Fruit fly (Drosophila melanogaster) whole organism, prepupa: ENCODE data around the gene CG3652.

ENCODE experiments used
- Blimp-1 ChIP-seq: fragments of 200-800 bp; sonication (Bioruptor generic); optimal IDR thresholded peaks from 3 replicates; lab custom pipeline; 2017; ENCODE audit warnings: missing biosample characterization, missing genetic modification characterization, mild to moderate bottlenecking, moderate library complexity, missing genetic modification reagents
- CG10631 ChIP-seq: fragments of 200-800 bp; sonication (Bioruptor generic); optimal IDR thresholded peaks from 2 replicates; lab custom pipeline; 2016; ENCODE audit warnings: missing biosample characterization, missing genetic modification characterization
- CG10669 ChIP-seq: fragments of 200-800 bp; sonication (Bioruptor generic); optimal IDR thresholded peaks from 3 replicates; lab custom pipeline; 2018; ENCODE audit warnings: missing biosample characterization, mild to moderate bottlenecking, missing genetic modification characterization, moderate library complexity
- CG11762 ChIP-seq: fragments of 200-800 bp; sonication (Bioruptor generic); optimal IDR thresholded peaks from 3 replicates; lab custom pipeline; 2016; ENCODE audit warnings: missing biosample characterization, missing genetic modification characterization; ENCODE audit not compliant: insufficient read depth
- CG11902 ChIP-seq: fragments of 200-800 bp; sonication (Bioruptor generic); optimal IDR thresholded peaks from 3 replicates; lab custom pipeline; 2016; ENCODE audit warnings: missing biosample characterization, missing genetic modification characterization
- CG1621 ChIP-seq: fragments of 200-800 bp; sonication (Bioruptor generic); optimal IDR thresholded peaks from 3 replicates; lab custom pipeline; 2018; ENCODE audit warnings: missing biosample characterization, mild to moderate bottlenecking, missing genetic modification characterization
- CG16779 ChIP-seq: fragments of 200-800 bp; sonication (Bioruptor generic); optimal IDR thresholded peaks from 3 replicates; lab custom pipeline; 2017; ENCODE audit warnings: missing biosample characterization, mild to moderate bottlenecking, missing genetic modification characterization
- CG3032 ChIP-seq: fragments of 200-800 bp; optimal IDR thresholded peaks from 2 replicates; lab custom pipeline; 2019; ENCODE audit warnings: missing biosample characterization, mild to moderate bottlenecking, missing genetic modification characterization, moderate library complexity
- CG31627 ChIP-seq: fragments of 200-800 bp; sonication (Bioruptor generic); optimal IDR thresholded peaks from 3 replicates; lab custom pipeline; 2016; ENCODE audit warnings: missing biosample characterization, missing genetic modification characterization
- CG32006 ChIP-seq: fragments of 200-800 bp; sonication (Bioruptor generic); optimal IDR thresholded peaks from 3 replicates; lab custom pipeline; 2017; ENCODE audit warnings: missing biosample characterization, mild to moderate bottlenecking, missing genetic modification characterization
- CG34406 ChIP-seq: fragments of 200-800 bp; sonication (Bioruptor generic); optimal IDR thresholded peaks from 3 replicates; lab custom pipeline; 2016; ENCODE audit warnings: missing biosample characterization, missing genetic modification characterization
- CG3919 ChIP-seq: fragments of 200-800 bp; sonication (Bioruptor generic); optimal IDR thresholded peaks from 3 replicates; lab custom pipeline; 2016; ENCODE audit warnings: missing biosample characterization, missing genetic modification characterization
- CG4318 ChIP-seq: fragments of 200-800 bp; sonication (Bioruptor generic); optimal IDR thresholded peaks from 3 replicates; lab custom pipeline; 2017; ENCODE audit warnings: missing biosample characterization, mild to moderate bottlenecking, missing genetic modification characterization
- CG6163 ChIP-seq: fragments of 200-800 bp; sonication (Bioruptor generic); IDR thresholded peaks from 3 replicates; pipeline ENCODE4 v1.3.6; 2022; ENCODE audit warnings: missing biosample characterization, missing genetic modification characterization
- CG6276 ChIP-seq: fragments of 200-800 bp; sonication (Bioruptor generic); optimal IDR thresholded peaks from 2 replicates; lab custom pipeline; 2017; ENCODE audit warnings: missing biosample characterization, mild to moderate bottlenecking, missing genetic modification characterization
- CG6792 ChIP-seq: fragments of 200-800 bp; sonication (Bioruptor generic); optimal IDR thresholded peaks from 3 replicates; lab custom pipeline; 2016; ENCODE audit warnings: missing biosample characterization, missing genetic modification characterization
- CG6854 ChIP-seq: fragments of 200-800 bp; sonication (Bioruptor generic); optimal IDR thresholded peaks from 2 replicates; lab custom pipeline; 2017; ENCODE audit warnings: missing biosample characterization, mild to moderate bottlenecking, missing genetic modification characterization
- CG7368 ChIP-seq: fragments of 200-800 bp; sonication (Bioruptor generic); optimal IDR thresholded peaks from 3 replicates; lab custom pipeline; 2016; ENCODE audit warnings: missing biosample characterization, missing genetic modification characterization
- CG8319 ChIP-seq: fragments of 200-800 bp; sonication (Bioruptor generic); optimal IDR thresholded peaks from 3 replicates; lab custom pipeline; 2016; ENCODE audit warnings: missing biosample characterization, missing genetic modification characterization
- CG8632 ChIP-seq: fragments of 200-800 bp; sonication (Bioruptor generic); optimal IDR thresholded peaks from 3 replicates; lab custom pipeline; 2016; ENCODE audit warnings: missing biosample characterization, missing genetic modification characterization
- Eip78C ChIP-seq: fragments of 200-800 bp; sonication (Bioruptor generic); peaks from one replicate; lab custom pipeline; 2016; ENCODE audit warnings: missing biosample characterization, missing genetic modification characterization
- Eip93F ChIP-seq: fragments of 200-800 bp; sonication (Bioruptor generic); optimal IDR thresholded peaks from 2 replicates; lab custom pipeline; 2016; ENCODE audit warnings: missing biosample characterization, mild to moderate bottlenecking, missing genetic modification characterization
- Ets21C ChIP-seq: fragments of 200-800 bp; sonication (Bioruptor generic); optimal IDR thresholded peaks from 3 replicates; lab custom pipeline; 2016; ENCODE audit warnings: missing biosample characterization, missing genetic modification characterization
- Hr38 ChIP-seq: sonication (Bioruptor generic); optimal IDR thresholded peaks from 2 replicates; lab custom pipeline; 2016; ENCODE audit warnings: missing biosample characterization, missing genetic modification characterization
- Hr39 ChIP-seq: fragments of 200-800 bp; sonication (Bioruptor generic); optimal IDR thresholded peaks from 2 replicates; lab custom pipeline; 2016; ENCODE audit warnings: missing biosample characterization, missing genetic modification characterization
- Lpt ChIP-seq: fragments of 200-800 bp; sonication (Bioruptor generic); optimal IDR thresholded peaks from 3 replicates; lab custom pipeline; 2016; ENCODE audit warnings: missing biosample characterization, missing genetic modification characterization
- Met ChIP-seq: fragments of 200-800 bp; sonication (Bioruptor generic); optimal IDR thresholded peaks from 3 replicates; lab custom pipeline; 2016; ENCODE audit warnings: missing biosample characterization, missing genetic modification characterization
- OdsH ChIP-seq: fragments of 200-800 bp; sonication (Bioruptor generic); optimal IDR thresholded peaks from 3 replicates; lab custom pipeline; 2016; ENCODE audit warnings: missing biosample characterization, missing genetic modification characterization
- Smox ChIP-seq: fragments of 200-800 bp; sonication (Bioruptor generic); optimal IDR thresholded peaks from 3 replicates; lab custom pipeline; 2016; ENCODE audit warnings: missing biosample characterization, missing genetic modification characterization
- Sox102F ChIP-seq: fragments of 200-800 bp; sonication (Bioruptor generic); optimal IDR thresholded peaks from 2 replicates; lab custom pipeline; 2016; ENCODE audit warnings: missing biosample characterization, mild to moderate bottlenecking, missing genetic modification characterization
- Sox14 ChIP-seq: fragments of 200-800 bp; sonication (Bioruptor generic); optimal IDR thresholded peaks from 3 replicates; lab custom pipeline; 2016; ENCODE audit warnings: missing biosample characterization, missing genetic modification characterization
- Sox15 ChIP-seq: fragments of 200-800 bp; sonication (Bioruptor generic); optimal IDR thresholded peaks from 3 replicates; lab custom pipeline; 2016; ENCODE audit warnings: missing biosample characterization, missing genetic modification characterization
- acj6 ChIP-seq: fragments of 200-800 bp; sonication (Bioruptor generic); optimal IDR thresholded peaks from 3 replicates; lab custom pipeline; 2016; ENCODE audit warnings: missing biosample characterization, missing genetic modification characterization
- cyc ChIP-seq: fragments of 200-800 bp; sonication (Bioruptor generic); optimal IDR thresholded peaks from 3 replicates; lab custom pipeline; 2016; ENCODE audit warnings: missing biosample characterization, missing genetic modification characterization
- dac ChIP-seq: fragments of 200-800 bp; sonication (Bioruptor generic); optimal IDR thresholded peaks from 2 replicates; lab custom pipeline; 2017; ENCODE audit warnings: missing biosample characterization, mild to moderate bottlenecking, missing genetic modification characterization
- dsx ChIP-seq: fragments of 200-800 bp; optimal IDR thresholded peaks from 3 replicates; lab custom pipeline; 2019; ENCODE audit warnings: missing biosample characterization, mild to moderate bottlenecking, missing genetic modification characterization, moderate library complexity; ENCODE audit not compliant: poor library complexity, severe bottlenecking
- esn ChIP-seq: fragments of 200-800 bp; sonication (Bioruptor generic); optimal IDR thresholded peaks from 2 replicates; lab custom pipeline; 2016; ENCODE audit warnings: missing biosample characterization, mild to moderate bottlenecking, missing genetic modification characterization, moderate library complexity
- fkh ChIP-seq: fragments of 200-800 bp; sonication (Bioruptor generic); optimal IDR thresholded peaks from 3 replicates; lab custom pipeline; 2017; ENCODE audit warnings: missing biosample characterization, mild to moderate bottlenecking, missing genetic modification characterization, moderate library complexity
- lz ChIP-seq: fragments of 200-800 bp; sonication (Bioruptor generic); optimal IDR thresholded peaks from 3 replicates; lab custom pipeline; 2016; ENCODE audit warnings: missing biosample characterization, missing genetic modification characterization
- net ChIP-seq: fragments of 200-800 bp; sonication (Bioruptor generic); optimal IDR thresholded peaks from 3 replicates; lab custom pipeline; 2016; ENCODE audit warnings: missing biosample characterization, missing genetic modification characterization
- pdm3 ChIP-seq: fragments of 200-800 bp; sonication (Bioruptor generic); optimal IDR thresholded peaks from 3 replicates; lab custom pipeline; 2016; ENCODE audit warnings: missing biosample characterization, missing genetic modification characterization
- salr ChIP-seq, 2 experiments: fragments of 200-800 bp; sonication (Bioruptor generic); optimal IDR thresholded peaks; 3 replicates each; lab custom pipeline; 2016 to 2018; ENCODE audit warnings: missing biosample characterization in 2 of 2, missing genetic modification characterization in 2 of 2, mild to moderate bottlenecking in 1 of 2
- spab ChIP-seq: fragments of 200-800 bp; sonication (Bioruptor generic); optimal IDR thresholded peaks from 2 replicates; lab custom pipeline; 2017; ENCODE audit warnings: missing biosample characterization, mild to moderate bottlenecking, missing genetic modification characterization, missing genetic modification reagents
- ss ChIP-seq, 2 experiments: fragments of 200-800 bp; sonication (Bioruptor generic); optimal IDR thresholded peaks; 2 replicates in 1 of 2; 3 replicates in 1 of 2; lab custom pipeline; 2017 to 2018; ENCODE audit warnings: mild to moderate bottlenecking in 2 of 2, missing biosample characterization in 2 of 2, missing genetic modification characterization in 2 of 2, moderate library complexity in 1 of 2
- svp ChIP-seq: fragments of 200-800 bp; sonication (Bioruptor generic); peaks from one replicate; lab custom pipeline; 2016; ENCODE audit warnings: missing biosample characterization, missing genetic modification characterization

CG3652 gene

dm6 chr2L:4422154-4422553, 28.5 kb upstream of the CG3652 start:
- TF ChIP-seq CG32006 (GFP tag; lab: Kevin White, UChicago): no peak
- no peak for TF ChIP-seq fkh
- TF ChIP-seq Smox (GFP tag; lab: Kevin White, UChicago): no peak
- no peak for TF ChIP-seq pdm3
- no peak for TF ChIP-seq CG7368 (GFP tag; lab: Kevin White, UChicago)
- TF ChIP-seq esn (GFP tag; lab: Kevin White, UChicago): no peak
- TF ChIP-seq, all 60 proteins: peak for 0

- no peak for TF ChIP-seq Blimp-1 (GFP tag; lab: Kevin White, UChicago)
- TF ChIP-seq Hr39 (GFP tag; lab: Kevin White, UChicago): no peak
- TF ChIP-seq CG11762 (GFP tag; lab: Kevin White, UChicago): no peak
- TF ChIP-seq svp (GFP tag; lab: Kevin White, UChicago): no peak
Observed at dm6 chr2L:4418819-4419218, 25.1 kb upstream of the CG3652 start.

dm6 chr2L:4417982-4418381, 24.3 kb upstream of the CG3652 start:
- TF ChIP-seq dac: no peak
- no peak for TF ChIP-seq CG8632
- TF ChIP-seq CG16779 (tag; lab: Kevin White, UChicago): no peak
- no peak for TF ChIP-seq ss (GFP tag; optimal IDR thresholded peaks at IDR 0.05; lab: Kevin White, UChicago)
- no peak for TF ChIP-seq CG32006 (GFP tag; lab: Kevin White, UChicago)
- no peak for TF ChIP-seq Sox102F (GFP tag; lab: Kevin White, UChicago)
- TF ChIP-seq fkh: no peak
- TF ChIP-seq salr (GFP tag; optimal IDR thresholded peaks at IDR 0.05; lab: Kevin White, UChicago): no peak
- no peak for TF ChIP-seq Lpt (GFP tag; lab: Kevin White, UChicago)
- TF ChIP-seq esn (GFP tag; lab: Kevin White, UChicago): no peak
- TF ChIP-seq CG10669 (GFP tag; lab: Kevin White, UChicago): no peak
- TF ChIP-seq lz (GFP tag; lab: Kevin White, UChicago): no peak
- no peak for TF ChIP-seq CG34406 (GFP tag; lab: Kevin White, UChicago)
- TF ChIP-seq net (GFP tag; lab: Kevin White, UChicago): no peak
- no peak for TF ChIP-seq Eip78C (GFP tag; lab: Kevin White, UChicago)

dm6 chr2L:4416903-4417302, 23.2 kb upstream of the CG3652 start:
- TF ChIP-seq Sox14 (GFP tag; lab: Kevin White, UChicago) (no peak), dac (no peak), CG6854 (GFP tag; lab: Kevin White, UChicago) (no peak), CG4318 (GFP tag; lab: Kevin White, UChicago) (peak; percentile 33), Sox102F (GFP tag; lab: Kevin White, UChicago) (no peak), Sox15 (GFP tag; lab: Kevin White, UChicago) (no peak), Eip78C (GFP tag; lab: Kevin White, UChicago) (peak; percentile 82), fkh (no peak), CG1621 (tag; lab: Kevin White, UChicago) (peak; percentile 26), lz (GFP tag; lab: Kevin White, UChicago) (peak; percentile 24), CG3032 (tag; lab: Kevin White, UChicago) (peak; percentile 59), acj6 (GFP tag; lab: Kevin White, UChicago) (peak; percentile 31), OdsH (GFP tag; lab: Kevin White, UChicago) (peak; percentile 33), Eip93F (no peak), cyc (GFP tag; lab: Kevin White, UChicago) (peak; percentile 18), net (GFP tag; lab: Kevin White, UChicago) (no peak), CG6163 (GFP tag; lab: Robert Waterston, UW) (peak; percentile 48; the same call in 1 of the 3 replicates), CG11762 (GFP tag; lab: Kevin White, UChicago) (no peak), CG6276 (peak; percentile 4), CG8319 (GFP tag; lab: Kevin White, UChicago) (peak; percentile 25), CG31627 (no peak), Met (peak; percentile 43), CG34406 (GFP tag; lab: Kevin White, UChicago) (peak; percentile 4), Hr38 (GFP tag; lab: Kevin White, UChicago) (no peak), pdm3 (peak; percentile 31), CG7368 (GFP tag; lab: Kevin White, UChicago) (no peak), Ets21C (GFP tag; lab: Kevin White, UChicago) (no peak), CG10631 (GFP tag; lab: Kevin White, UChicago) (peak; percentile 37), dsx (peak; percentile 55), CG11902 (no peak), CG3919 (GFP tag; lab: Kevin White, UChicago) (peak; percentile 42), spab (GFP tag; lab: Kevin White, UChicago) (peak; percentile 34), CG6792 (GFP tag; lab: Kevin White, UChicago) (peak; percentile 20)
